Worm (Caenorhabditis elegans): ENCODE measurements around the gene snai-1.

DNA sequence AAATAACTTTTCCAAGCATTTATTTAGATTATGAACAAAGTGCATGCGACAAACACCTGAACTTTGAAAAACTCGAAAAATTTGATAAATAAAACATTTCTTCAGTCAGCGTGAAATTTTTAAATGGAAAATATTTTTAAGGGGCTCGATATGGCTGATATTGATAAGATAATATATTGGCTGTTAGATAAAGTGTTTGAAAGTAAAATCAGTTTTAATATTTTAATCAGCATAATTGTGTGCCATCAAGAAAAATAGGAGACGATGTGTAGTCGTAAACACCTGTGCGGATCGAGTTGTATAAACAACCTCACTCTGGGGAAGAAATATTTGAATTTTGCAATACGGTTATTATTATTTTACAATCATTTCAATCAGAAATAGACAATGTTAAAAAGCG lies 6.1 kb upstream of the snai-1 start:
- no peak for TF ChIP-seq snpc-4 (tag; optimal IDR thresholded peaks at IDR 0.05)
- TF ChIP-seq sea-2 (GFP tag; optimal IDR thresholded peaks at IDR 0.05) = no peak
- TF ChIP-seq ama-1 (optimal IDR thresholded peaks at IDR 0.05) = no peak
- no peak for TF ChIP-seq nhr-12 (tag; optimal IDR thresholded peaks at IDR 0.05)
- TF ChIP-seq pha-4 (tag; optimal IDR thresholded peaks at IDR 0.05) = no peak

All from whole organism, L3 larva.